Fruit fly (Drosophila melanogaster): ENCODE measurements around the gene side-IV.

side-IV gene

DNA sequence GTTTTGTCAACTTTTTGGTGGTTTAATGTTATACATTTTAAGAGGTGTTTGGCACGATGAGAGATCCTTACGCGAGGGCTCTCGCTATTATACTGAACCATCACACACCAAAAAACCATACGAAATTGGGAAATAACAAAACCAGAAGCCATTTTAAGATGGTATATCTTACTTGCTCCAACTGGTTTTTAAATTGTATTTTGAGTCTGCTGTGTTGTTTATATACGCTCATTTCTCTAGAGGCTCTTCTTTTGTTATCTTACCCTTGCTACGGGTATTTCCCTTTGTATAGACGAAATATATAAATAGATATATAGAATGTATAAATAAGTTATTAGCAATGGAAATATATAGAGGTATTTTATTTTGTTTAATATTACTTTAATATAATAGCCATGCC lies 43.5 kb upstream of the side-IV start, which contains the start of gene yellow-e2:
TSS of gene yellow-e2 (minus strand) at position 101 of the 400 bp plus-strand sequence.
- TF ChIP-seq CG4318 (GFP tag; optimal IDR thresholded peaks at IDR 0.05) (no peak), Sox102F (GFP tag; optimal IDR thresholded peaks at IDR 0.05) (no peak), fkh (GFP tag; optimal IDR thresholded peaks at IDR 0.05) (no peak), Eip78C (GFP tag) (peak; percentile 1), svp (GFP tag) (peak; percentile 55), CG6808 (GFP tag; optimal IDR thresholded peaks at IDR 0.05) (no peak), spab (GFP tag; optimal IDR thresholded peaks at IDR 0.05) (no peak), Smox (GFP tag; optimal IDR thresholded peaks at IDR 0.05) (no peak), CG11294 (GFP tag; IDR thresholded peaks at IDR 0.05) (no peak), dsx (GFP tag; optimal IDR thresholded peaks at IDR 0.05; ENCODE audit: poor library complexity, severe bottlenecking) (peak; percentile 23), CG1621 (tag; optimal IDR thresholded peaks at IDR 0.05) (no peak)

DNA sequence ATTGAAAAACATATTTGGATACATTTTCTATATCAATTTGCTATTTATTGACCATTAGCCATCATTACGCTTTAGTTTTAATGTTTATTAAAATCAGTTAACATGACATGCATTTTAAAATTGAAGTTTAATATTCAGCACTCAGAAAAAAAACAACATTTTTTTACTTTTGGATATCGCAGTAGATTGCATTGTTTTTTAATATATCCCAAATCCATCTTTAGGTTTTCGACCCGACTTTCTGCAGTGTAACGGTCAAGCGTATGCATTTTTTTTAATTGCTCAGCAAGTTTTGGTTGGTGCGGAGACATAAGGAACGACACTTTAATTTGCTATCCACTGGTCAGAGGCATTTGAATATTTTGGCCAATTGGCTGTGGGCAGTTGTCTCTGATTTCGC lies 37.7 kb upstream of the side-IV start:
- TF ChIP-seq Eip78C (GFP tag) (peak; percentile 62), CG7368 (GFP tag; optimal IDR thresholded peaks at IDR 0.05) (no peak), eg (GFP tag; IDR thresholded peaks at IDR 0.05) (peak; percentile 51; the same call in 2 of the 3 replicates), CG8119 (GFP tag; IDR thresholded peaks at IDR 0.05) (0 out of 3 replicates have a peak, but pooled peaks have one; percentile 43), CG32006 (GFP tag; optimal IDR thresholded peaks at IDR 0.05) (peak; percentile 67), CG6276 (GFP tag; optimal IDR thresholded peaks at IDR 0.05) (peak; percentile 50), Lpt (GFP tag; optimal IDR thresholded peaks at IDR 0.05) (peak; percentile 5), Smox (GFP tag; optimal IDR thresholded peaks at IDR 0.05) (no peak), CG6163 (GFP tag; IDR thresholded peaks at IDR 0.05) (no peak), net (GFP tag; optimal IDR thresholded peaks at IDR 0.05) (no peak), Ets96B (tag; optimal IDR thresholded peaks at IDR 0.05) (no peak), CG15336 (GFP tag; IDR thresholded peaks at IDR 0.05) (peak; percentile 40; the same call in 1 of the 2 replicates), salr (GFP tag; optimal IDR thresholded peaks at IDR 0.05) (no peak), pdm3 (GFP tag; optimal IDR thresholded peaks at IDR 0.05) (peak; percentile 7), CG6854 (GFP tag; optimal IDR thresholded peaks at IDR 0.05) (no peak), CG16779 (tag; optimal IDR thresholded peaks at IDR 0.05) (no peak), Hr4 (GFP tag; optimal IDR thresholded peaks at IDR 0.05) (peak; percentile 66), Sox102F (GFP tag; optimal IDR thresholded peaks at IDR 0.05) (no peak), CG4318 (GFP tag; optimal IDR thresholded peaks at IDR 0.05) (peak; percentile 28), CG11902 (GFP tag; optimal IDR thresholded peaks at IDR 0.05) (no peak), Eip93F (GFP tag; optimal IDR thresholded peaks at IDR 0.05) (no peak), CG1621 (tag; optimal IDR thresholded peaks at IDR 0.05) (no peak)

DNA sequence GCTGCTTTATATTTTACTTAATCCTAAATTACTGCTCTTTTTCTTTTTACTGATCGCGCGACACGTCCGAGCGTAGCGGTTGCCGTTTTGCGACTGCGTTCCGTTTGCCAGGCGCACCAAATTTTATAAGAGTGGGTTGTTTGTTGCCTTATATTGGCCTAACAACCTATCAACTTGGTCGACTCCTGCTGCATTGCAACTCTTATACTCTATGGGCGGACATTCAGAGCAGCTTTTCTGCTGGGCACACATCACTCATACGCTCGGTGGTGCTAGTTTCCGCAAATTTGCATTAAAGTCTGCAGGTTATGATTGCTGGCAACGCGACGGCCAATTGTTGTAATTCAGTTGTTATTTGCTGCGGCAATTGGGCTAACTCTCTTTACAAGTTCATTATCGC lies 35.2 kb upstream of the side-IV start, which contains the start of gene yellow-e:
TSS of gene yellow-e (minus strand) at position 101 of the 400 bp plus-strand sequence.
- TF ChIP-seq Eip75B (GFP tag; optimal IDR thresholded peaks at IDR 0.05) (no peak), OdsH (GFP tag; optimal IDR thresholded peaks at IDR 0.05) (no peak), CG11762 (GFP tag; optimal IDR thresholded peaks at IDR 0.05; ENCODE audit: insufficient read depth) (no peak), topi (GFP tag; optimal IDR thresholded peaks at IDR 0.05) (no peak), Eip93F (GFP tag; optimal IDR thresholded peaks at IDR 0.05) (no peak), pdm3 (GFP tag; optimal IDR thresholded peaks at IDR 0.05) (no peak), lz (GFP tag; optimal IDR thresholded peaks at IDR 0.05) (no peak), Sox102F (GFP tag; optimal IDR thresholded peaks at IDR 0.05) (no peak), ss (GFP tag; optimal IDR thresholded peaks at IDR 0.05) (no peak), CG8119 (GFP tag; IDR thresholded peaks at IDR 0.05) (0 out of 3 replicates have a peak, but pooled peaks have one; percentile 19), eg (GFP tag; IDR thresholded peaks at IDR 0.05) (0 out of 3 replicates have a peak, but pooled peaks have one; percentile 9), CG9139 (GFP tag; optimal IDR thresholded peaks at IDR 0.05) (no peak), vri (GFP tag; optimal IDR thresholded peaks at IDR 0.05) (no peak)
